Worm (Caenorhabditis elegans) whole organism, midembryonic: ENCODE data around the gene col-142.

Experiments used
- T22C8.4 ChIP-seq: fragments of 200-800 bp; sonication (Bioruptor generic); IDR thresholded peaks from 2 replicates; pipeline ENCODE4 v1.3.6; 2022; ENCODE audit warnings: missing genetic modification characterization, missing compliant biosample characterization
- cog-1 ChIP-seq: sonication (generic microtip); optimal IDR thresholded peaks from 2 replicates; lab custom pipeline; 2016; ENCODE audit warnings: missing genetic modification characterization, missing compliant biosample characterization
- flt-1 ChIP-seq: fragments of 200-800 bp; sonication (Bioruptor generic); IDR thresholded peaks from 2 replicates; pipeline ENCODE4 v1.3.6; 2022; ENCODE audit warnings: missing genetic modification characterization, missing compliant biosample characterization
- klf-2 ChIP-seq: fragments of 200-800 bp; sonication (Bioruptor generic); conservative IDR thresholded peaks from 2 replicates; pipeline ENCODE4 v1.3.6; 2022; ENCODE audit warnings: missing genetic modification reagents, missing genetic modification characterization, missing compliant biosample characterization
- med-1 ChIP-seq: sonication (generic microtip); optimal IDR thresholded peaks from 2 replicates; lab custom pipeline; 2017; ENCODE audit warnings: missing genetic modification characterization, mild to moderate bottlenecking, missing compliant biosample characterization, antibody characterized with exemption, missing genetic modification reagents; ENCODE audit not compliant: insufficient read depth
- ref-1 ChIP-seq: fragments of 200-800 bp; sonication (Bioruptor generic); conservative IDR thresholded peaks from 2 replicates; pipeline ENCODE4 v1.3.6; 2022; ENCODE audit warnings: missing genetic modification reagents, missing genetic modification characterization, missing compliant biosample characterization
- tab-1 ChIP-seq: fragments of 200-800 bp; sonication (Bioruptor generic); IDR thresholded peaks from 2 replicates; pipeline ENCODE4 v1.3.6; 2022; ENCODE audit warnings: missing genetic modification characterization, missing compliant biosample characterization
- ztf-23 ChIP-seq: fragments of 200-800 bp; sonication (Bioruptor generic); IDR thresholded peaks from 2 replicates; pipeline ENCODE4 v1.3.6; 2022; ENCODE audit warnings: missing genetic modification reagents, missing genetic modification characterization, missing compliant biosample characterization
- ztf-29 ChIP-seq: fragments of 200-800 bp; sonication (Bioruptor generic); IDR thresholded peaks from 2 replicates; pipeline ENCODE4 v1.3.6; 2022; ENCODE audit warnings: missing genetic modification reagents, missing genetic modification characterization, missing compliant biosample characterization

col-142 gene

DNA sequence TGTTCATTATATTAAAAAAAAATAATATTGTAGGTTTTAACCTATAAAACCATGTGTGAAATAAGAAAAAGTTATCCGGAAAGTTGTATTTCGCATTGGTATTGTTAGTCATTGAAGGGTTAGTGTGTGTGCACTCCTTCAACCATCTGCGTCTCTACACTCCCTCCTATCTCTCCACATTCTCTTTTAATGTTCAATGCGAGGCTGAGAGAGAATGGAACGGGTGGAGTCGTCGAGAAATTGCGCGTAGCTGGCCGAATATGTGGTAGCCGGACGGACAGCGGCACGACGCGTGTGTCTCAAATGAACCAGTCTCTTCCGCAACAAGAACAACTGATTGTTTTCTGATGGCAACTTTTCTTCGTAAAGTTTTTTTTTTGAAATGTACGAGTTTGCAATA lies 34.1 kb upstream of the col-142 start:
- TF ChIP-seq med-1 (GFP tag; lab: Kevin White, UChicago) = no peak
- TF ChIP-seq ztf-29 (GFP tag; lab: Robert Waterston, UW) = no peak
- no peak for TF ChIP-seq ztf-23
- no peak for TF ChIP-seq ref-1 (GFP tag; lab: Robert Waterston, UW)
- no peak for TF ChIP-seq klf-2 (GFP tag; lab: Robert Waterston, UW)
- peak; percentile 65 for TF ChIP-seq cog-1 (tag; lab: Kevin White, UChicago)
- TF ChIP-seq flt-1 (GFP tag; lab: Robert Waterston, UW) = no peak
- no peak for TF ChIP-seq tab-1

DNA sequence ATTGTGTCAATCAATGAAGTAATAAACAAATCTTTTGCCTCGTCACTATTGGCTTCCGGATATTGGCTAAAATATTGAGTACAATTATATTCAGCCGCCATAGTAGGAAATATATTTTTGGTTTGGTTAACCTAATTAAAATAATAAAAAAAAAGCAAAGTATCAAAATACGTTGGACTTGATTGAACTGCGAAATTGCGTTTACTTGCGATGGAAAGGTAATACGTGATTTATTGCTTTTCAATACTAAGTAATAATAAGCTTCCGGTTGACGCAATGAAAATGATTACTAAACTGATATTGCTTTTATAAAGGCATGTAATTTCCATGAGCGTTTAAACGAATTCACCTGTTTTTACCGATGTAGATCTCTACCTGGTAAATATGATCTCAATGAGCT lies 31.4 kb upstream of the col-142 start, which contains the start of gene dmsr-9:
Gene dmsr-9, minus strand, starts transcription at position 101 of the 400 bp plus-strand sequence.
- TF ChIP-seq med-1 (GFP tag; lab: Kevin White, UChicago) (no peak), ref-1 (GFP tag; lab: Robert Waterston, UW) (no peak), T22C8.4 (GFP tag; lab: Robert Waterston, UW) (no peak), tab-1 (no peak), ztf-29 (GFP tag; lab: Robert Waterston, UW) (no peak), ztf-23 (no peak), flt-1 (GFP tag; lab: Robert Waterston, UW) (no peak), cog-1 (tag; lab: Kevin White, UChicago) (no peak), klf-2 (GFP tag; lab: Robert Waterston, UW) (no peak)

DNA sequence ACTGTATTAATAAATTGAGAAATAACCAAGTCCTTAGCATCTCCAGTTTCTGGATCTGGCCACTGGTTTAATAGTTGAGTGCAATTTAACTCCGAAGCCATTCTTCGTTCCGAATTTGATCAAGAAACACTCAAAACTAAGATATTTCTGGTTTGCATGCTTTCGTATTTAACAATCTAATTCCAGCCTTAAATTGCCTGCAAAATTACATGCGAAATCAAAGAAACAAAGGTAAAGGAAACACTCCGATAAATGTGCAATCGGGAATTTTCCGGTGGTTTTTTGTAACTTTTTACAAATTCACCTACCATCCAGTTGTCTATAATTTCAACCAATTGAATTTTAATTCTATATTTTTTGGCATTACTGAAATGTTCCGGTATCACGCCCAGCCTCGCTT lies 29.1 kb upstream of the col-142 start, which contains the start of gene dmsr-10:
Gene dmsr-10, minus strand, starts transcription at position 101 of the 400 bp plus-strand sequence.
- TF ChIP-seq med-1 (GFP tag; lab: Kevin White, UChicago) (no peak), ztf-23 (no peak), T22C8.4 (GFP tag; lab: Robert Waterston, UW) (no peak), klf-2 (GFP tag; lab: Robert Waterston, UW) (no peak), cog-1 (tag; lab: Kevin White, UChicago) (no peak), ztf-29 (GFP tag; lab: Robert Waterston, UW) (no peak), flt-1 (GFP tag; lab: Robert Waterston, UW) (no peak), ref-1 (GFP tag; lab: Robert Waterston, UW) (no peak), tab-1 (no peak)

DNA sequence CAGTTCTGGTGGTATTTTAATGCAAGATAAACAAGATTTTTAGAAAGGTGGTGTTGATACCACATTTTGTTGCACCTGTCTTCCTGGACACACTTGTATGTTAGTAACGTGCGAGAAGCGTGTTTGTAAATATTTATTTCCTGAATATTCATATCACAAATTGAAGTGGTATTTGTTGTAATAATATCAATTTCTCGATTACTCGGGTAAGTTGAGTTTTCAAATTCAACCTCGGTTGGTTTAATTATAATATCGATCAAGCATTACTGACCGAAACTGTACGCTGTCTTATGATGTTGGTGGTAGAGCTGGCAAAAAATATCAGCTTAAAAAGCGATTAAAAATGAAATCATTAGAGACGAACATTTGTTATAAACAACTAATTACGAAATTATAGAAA lies 27.0 kb upstream of the col-142 start, which contains the start of gene dmsr-11:
Gene dmsr-11, minus strand, starts transcription at position 101 of the 400 bp plus-strand sequence.
- no peak for TF ChIP-seq flt-1 (GFP tag; lab: Robert Waterston, UW)
- TF ChIP-seq tab-1 = no peak
- no peak for TF ChIP-seq med-1 (GFP tag; lab: Kevin White, UChicago)
- no peak for TF ChIP-seq T22C8.4 (GFP tag; lab: Robert Waterston, UW)
- no peak for TF ChIP-seq ztf-23
- no peak for TF ChIP-seq ztf-29 (GFP tag; lab: Robert Waterston, UW)
- no peak for TF ChIP-seq ref-1 (GFP tag; lab: Robert Waterston, UW)
- TF ChIP-seq klf-2 (GFP tag; lab: Robert Waterston, UW) = no peak
- no peak for TF ChIP-seq cog-1 (tag; lab: Kevin White, UChicago)

DNA sequence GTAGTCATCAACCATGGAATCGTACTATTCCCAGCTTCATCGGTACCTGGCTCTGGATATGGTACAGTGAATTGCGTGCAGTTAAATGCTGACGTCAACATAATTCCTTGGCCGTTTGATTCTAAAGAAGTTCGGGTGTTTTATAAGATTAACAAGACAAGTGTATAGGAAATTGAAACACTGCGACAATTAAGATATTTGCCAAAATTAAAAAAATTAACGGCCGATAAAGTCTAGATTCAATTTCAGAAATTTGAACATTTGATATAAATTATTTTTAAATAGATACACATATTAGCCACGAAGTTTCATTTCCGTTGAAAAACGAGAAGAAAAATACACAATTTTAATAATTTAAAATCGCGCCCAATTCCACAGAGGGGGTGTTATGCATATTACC lies 24.6 kb upstream of the col-142 start, which contains the start of gene dmsr-12:
Gene dmsr-12, minus strand, starts transcription at position 101 of the 400 bp plus-strand sequence.
- TF ChIP-seq klf-2 (GFP tag; lab: Robert Waterston, UW) (no peak), flt-1 (GFP tag; lab: Robert Waterston, UW) (no peak), ztf-23 (no peak), T22C8.4 (GFP tag; lab: Robert Waterston, UW) (no peak), ztf-29 (GFP tag; lab: Robert Waterston, UW) (no peak), med-1 (GFP tag; lab: Kevin White, UChicago) (no peak), tab-1 (no peak), cog-1 (tag; lab: Kevin White, UChicago) (no peak), ref-1 (GFP tag; lab: Robert Waterston, UW) (no peak)

DNA sequence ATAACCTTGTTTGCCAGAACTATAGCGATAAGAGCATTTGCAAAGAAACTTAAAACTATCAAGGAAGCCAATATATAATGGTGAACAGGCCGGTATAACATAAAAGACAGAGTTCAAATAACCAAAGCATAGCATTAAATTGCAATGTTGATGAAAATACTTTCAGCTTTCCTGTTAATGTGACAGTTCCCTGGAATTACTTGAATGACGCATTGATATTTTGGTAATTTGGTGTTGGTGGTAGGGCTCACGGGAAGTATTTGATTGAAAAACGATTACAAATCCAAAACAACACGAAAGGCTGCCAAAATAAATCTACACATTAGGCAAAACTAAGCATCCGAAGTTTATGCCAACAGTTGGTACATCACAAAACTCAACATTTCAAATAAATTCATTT lies 22.0 kb upstream of the col-142 start, which contains the start of gene dmsr-16:
Gene dmsr-16, minus strand, starts transcription at position 101 of the 400 bp plus-strand sequence.
- TF ChIP-seq ztf-23 (no peak), klf-2 (GFP tag; lab: Robert Waterston, UW) (no peak), med-1 (GFP tag; lab: Kevin White, UChicago) (no peak), tab-1 (no peak), cog-1 (tag; lab: Kevin White, UChicago) (no peak), ref-1 (GFP tag; lab: Robert Waterston, UW) (no peak), flt-1 (GFP tag; lab: Robert Waterston, UW) (no peak), ztf-29 (GFP tag; lab: Robert Waterston, UW) (no peak), T22C8.4 (GFP tag; lab: Robert Waterston, UW) (no peak)

DNA sequence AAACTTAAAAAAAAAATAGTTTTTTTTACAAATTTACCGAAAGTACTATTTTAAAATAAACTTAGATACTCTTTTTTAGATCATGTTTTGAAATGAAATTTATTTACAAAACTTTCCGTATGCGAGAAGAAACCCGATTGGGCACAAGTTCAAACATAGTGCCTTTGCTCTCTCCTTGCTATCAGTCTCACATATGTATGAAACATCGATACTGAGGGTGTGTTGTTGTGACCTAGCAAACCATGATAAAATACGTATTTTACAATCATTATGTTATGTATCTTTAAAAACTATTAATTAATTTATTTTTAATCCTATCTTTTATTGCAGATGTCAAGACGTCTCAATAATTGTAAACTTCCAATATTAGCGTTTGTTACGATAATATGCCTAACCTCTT lies 20.9 kb upstream of the col-142 start:
- TF ChIP-seq ref-1 (GFP tag; lab: Robert Waterston, UW) = no peak
- no peak for TF ChIP-seq cog-1 (tag; lab: Kevin White, UChicago)
- TF ChIP-seq ztf-23 = no peak
- no peak for TF ChIP-seq tab-1
- TF ChIP-seq ztf-29 (GFP tag; lab: Robert Waterston, UW) = no peak

DNA sequence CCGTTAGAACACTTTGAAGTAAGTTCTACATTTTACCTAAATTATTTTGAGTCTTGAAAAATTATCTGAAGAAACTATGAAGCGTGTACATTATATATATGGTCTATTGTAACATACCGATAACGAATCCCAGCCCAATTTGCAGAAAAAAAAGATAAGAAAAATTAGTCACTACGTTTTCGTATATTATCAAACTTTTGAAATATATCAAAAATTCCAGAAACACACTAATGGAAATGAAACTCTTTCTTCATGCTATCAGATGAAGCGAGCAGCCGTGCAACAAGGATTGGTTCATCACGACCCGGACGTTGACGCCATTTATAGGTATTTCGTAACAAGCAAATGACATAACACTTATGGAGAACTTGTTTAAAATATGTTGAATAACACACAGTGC lies 19.1 kb upstream of the col-142 start:
- no peak for TF ChIP-seq cog-1 (tag; lab: Kevin White, UChicago)
- TF ChIP-seq tab-1 = no peak
- no peak for TF ChIP-seq T22C8.4 (GFP tag; lab: Robert Waterston, UW)
- no peak for TF ChIP-seq med-1 (GFP tag; lab: Kevin White, UChicago)
- no peak for TF ChIP-seq ztf-23
- no peak for TF ChIP-seq ref-1 (GFP tag; lab: Robert Waterston, UW)
- no peak for TF ChIP-seq ztf-29 (GFP tag; lab: Robert Waterston, UW)

DNA sequence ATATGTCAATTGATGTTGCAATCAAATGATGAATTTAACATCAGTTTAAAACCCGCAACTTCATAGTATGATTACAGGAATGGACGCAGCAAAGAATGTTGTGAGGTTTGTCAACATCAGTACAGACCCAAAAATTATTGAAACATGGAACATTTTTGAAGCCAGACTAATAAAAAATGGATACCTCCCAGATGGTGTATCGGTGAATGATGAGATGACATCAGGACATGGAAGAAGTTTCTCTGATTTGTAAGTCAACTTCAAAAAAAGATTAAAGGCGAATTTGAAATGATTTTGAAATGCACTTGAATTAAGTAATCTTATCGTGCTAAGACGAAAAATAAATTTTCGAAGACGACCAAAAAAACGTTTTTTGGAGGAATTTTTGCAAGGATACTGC lies 17.1 kb upstream of the col-142 start:
- TF ChIP-seq ztf-23 (no peak), T22C8.4 (GFP tag; lab: Robert Waterston, UW) (no peak), med-1 (GFP tag; lab: Kevin White, UChicago) (no peak), tab-1 (no peak)
